Worm (Caenorhabditis elegans) whole organism, midembryonic: Measurements from ENCODE around the gene T21D12.14.

ENCODE experiments used
- T22C8.4 ChIP-seq: fragments of 200-800 bp; sonication (Bioruptor generic); IDR thresholded peaks from 2 replicates; pipeline ENCODE4 v1.3.6; 2022; ENCODE audit warnings: missing genetic modification characterization, missing compliant biosample characterization
- cog-1 ChIP-seq: sonication (generic microtip); optimal IDR thresholded peaks from 2 replicates; lab custom pipeline; 2016; ENCODE audit warnings: missing genetic modification characterization, missing compliant biosample characterization
- flt-1 ChIP-seq: fragments of 200-800 bp; sonication (Bioruptor generic); IDR thresholded peaks from 2 replicates; pipeline ENCODE4 v1.3.6; 2022; ENCODE audit warnings: missing genetic modification characterization, missing compliant biosample characterization
- klf-2 ChIP-seq: fragments of 200-800 bp; sonication (Bioruptor generic); conservative IDR thresholded peaks from 2 replicates; pipeline ENCODE4 v1.3.6; 2022; ENCODE audit warnings: missing genetic modification reagents, missing genetic modification characterization, missing compliant biosample characterization
- med-1 ChIP-seq: sonication (generic microtip); optimal IDR thresholded peaks from 2 replicates; lab custom pipeline; 2017; ENCODE audit warnings: missing genetic modification characterization, mild to moderate bottlenecking, missing compliant biosample characterization, antibody characterized with exemption, missing genetic modification reagents; ENCODE audit not compliant: insufficient read depth
- ref-1 ChIP-seq: fragments of 200-800 bp; sonication (Bioruptor generic); conservative IDR thresholded peaks from 2 replicates; pipeline ENCODE4 v1.3.6; 2022; ENCODE audit warnings: missing genetic modification reagents, missing genetic modification characterization, missing compliant biosample characterization
- tab-1 ChIP-seq: fragments of 200-800 bp; sonication (Bioruptor generic); IDR thresholded peaks from 2 replicates; pipeline ENCODE4 v1.3.6; 2022; ENCODE audit warnings: missing genetic modification characterization, missing compliant biosample characterization
- ztf-23 ChIP-seq: fragments of 200-800 bp; sonication (Bioruptor generic); IDR thresholded peaks from 2 replicates; pipeline ENCODE4 v1.3.6; 2022; ENCODE audit warnings: missing genetic modification reagents, missing genetic modification characterization, missing compliant biosample characterization
- ztf-29 ChIP-seq: fragments of 200-800 bp; sonication (Bioruptor generic); IDR thresholded peaks from 2 replicates; pipeline ENCODE4 v1.3.6; 2022; ENCODE audit warnings: missing genetic modification reagents, missing genetic modification characterization, missing compliant biosample characterization

Gene T21D12.14

ce11 chrIV:313615-314014 is 25.7 kb upstream of the T21D12.14 start, which contains the start of gene snai-1:
TSS of gene snai-1 (minus strand) at chrIV:313715.
- TF ChIP-seq ztf-23 (GFP tag; lab: Robert Waterston, UW) (no peak), ztf-29 (no peak), med-1 (no peak), ref-1 (no peak), klf-2 (GFP tag; lab: Robert Waterston, UW) (no peak), cog-1 (tag; lab: Kevin White, UChicago) (no peak), tab-1 (GFP tag; lab: Robert Waterston, UW) (no peak), flt-1 (GFP tag; lab: Robert Waterston, UW) (no peak), T22C8.4 (GFP tag; lab: Robert Waterston, UW) (no peak)

ce11 chrIV:309526-309925 is 21.6 kb upstream of the T21D12.14 start:
- TF ChIP-seq ztf-23 (GFP tag; lab: Robert Waterston, UW) (no peak), ref-1 (no peak), T22C8.4 (GFP tag; lab: Robert Waterston, UW) (no peak), tab-1 (GFP tag; lab: Robert Waterston, UW) (no peak), klf-2 (GFP tag; lab: Robert Waterston, UW) (no peak)

ce11 chrIV:307205-307604 is 19.3 kb upstream of the T21D12.14 start, which contains the start of gene swt-1:
TSS of gene swt-1 (plus strand) at chrIV:307505.
- TF ChIP-seq klf-2 (GFP tag; lab: Robert Waterston, UW) (no peak), T22C8.4 (GFP tag; lab: Robert Waterston, UW) (no peak), tab-1 (GFP tag; lab: Robert Waterston, UW) (no peak), cog-1 (tag; lab: Kevin White, UChicago) (no peak), ref-1 (no peak), ztf-23 (GFP tag; lab: Robert Waterston, UW) (no peak), med-1 (no peak)

ce11 chrIV:306572-306971 is 18.6 kb upstream of the T21D12.14 start:
- TF ChIP-seq T22C8.4 (GFP tag; lab: Robert Waterston, UW) (no peak), ref-1 (no peak), cog-1 (tag; lab: Kevin White, UChicago) (no peak), flt-1 (GFP tag; lab: Robert Waterston, UW) (no peak), klf-2 (GFP tag; lab: Robert Waterston, UW) (no peak), med-1 (no peak), tab-1 (GFP tag; lab: Robert Waterston, UW) (no peak), ztf-23 (GFP tag; lab: Robert Waterston, UW) (no peak), ztf-29 (no peak)

ce11 chrIV:305101-305500 is 17.2 kb upstream of the T21D12.14 start:
- TF ChIP-seq flt-1 (GFP tag; lab: Robert Waterston, UW), result no peak
- no peak for TF ChIP-seq T22C8.4 (GFP tag; lab: Robert Waterston, UW)
- no peak for TF ChIP-seq ztf-23 (GFP tag; lab: Robert Waterston, UW)
- TF ChIP-seq ztf-29, result no peak
- TF ChIP-seq klf-2 (GFP tag; lab: Robert Waterston, UW), result no peak
- TF ChIP-seq med-1, result no peak
- no peak for TF ChIP-seq tab-1 (GFP tag; lab: Robert Waterston, UW)
- no peak for TF ChIP-seq cog-1 (tag; lab: Kevin White, UChicago)

ce11 chrIV:303264-303663 is 15.3 kb upstream of the T21D12.14 start:
- TF ChIP-seq flt-1 (GFP tag; lab: Robert Waterston, UW) (no peak), T22C8.4 (GFP tag; lab: Robert Waterston, UW) (no peak), tab-1 (GFP tag; lab: Robert Waterston, UW) (no peak), ztf-29 (no peak), cog-1 (tag; lab: Kevin White, UChicago) (no peak), klf-2 (GFP tag; lab: Robert Waterston, UW) (no peak), ref-1 (no peak), med-1 (no peak), ztf-23 (GFP tag; lab: Robert Waterston, UW) (no peak)

ce11 chrIV:302743-303142 is 14.8 kb upstream of the T21D12.14 start:
- TF ChIP-seq tab-1 (GFP tag; lab: Robert Waterston, UW), result no peak
- no peak for TF ChIP-seq med-1
- TF ChIP-seq ztf-29, result no peak
- no peak for TF ChIP-seq T22C8.4 (GFP tag; lab: Robert Waterston, UW)
- TF ChIP-seq ref-1, result no peak
- no peak for TF ChIP-seq flt-1 (GFP tag; lab: Robert Waterston, UW)
- TF ChIP-seq cog-1 (tag; lab: Kevin White, UChicago), result no peak
- TF ChIP-seq ztf-23 (GFP tag; lab: Robert Waterston, UW), result no peak
- no peak for TF ChIP-seq klf-2 (GFP tag; lab: Robert Waterston, UW)

ce11 chrIV:300307-300706 is 12.4 kb upstream of the T21D12.14 start:
- no peak for TF ChIP-seq ztf-29
- no peak for TF ChIP-seq tab-1 (GFP tag; lab: Robert Waterston, UW)
- no peak for TF ChIP-seq ref-1
- TF ChIP-seq flt-1 (GFP tag; lab: Robert Waterston, UW), result no peak
- TF ChIP-seq ztf-23 (GFP tag; lab: Robert Waterston, UW), result no peak

- TF ChIP-seq flt-1 (GFP tag; lab: Robert Waterston, UW), result no peak
- no peak for TF ChIP-seq ztf-29
- no peak for TF ChIP-seq T22C8.4 (GFP tag; lab: Robert Waterston, UW)
- no peak for TF ChIP-seq ref-1
Measured at ce11 chrIV:299190-299589, 11.3 kb upstream of the T21D12.14 start.

- TF ChIP-seq flt-1 (GFP tag; lab: Robert Waterston, UW), result no peak
- TF ChIP-seq med-1, result no peak
- no peak for TF ChIP-seq ztf-23 (GFP tag; lab: Robert Waterston, UW)
- TF ChIP-seq cog-1 (tag; lab: Kevin White, UChicago), result no peak
- TF ChIP-seq ztf-29, result no peak
- TF ChIP-seq klf-2 (GFP tag; lab: Robert Waterston, UW), result no peak
- no peak for TF ChIP-seq T22C8.4 (GFP tag; lab: Robert Waterston, UW)
- no peak for TF ChIP-seq tab-1 (GFP tag; lab: Robert Waterston, UW)
- TF ChIP-seq ref-1, result no peak
Measured at ce11 chrIV:298204-298603, 10.3 kb upstream of the T21D12.14 start, which contains the start of gene pnp-1. TSS of gene pnp-1 (minus strand) at chrIV:298304.
